Fruit fly (Drosophila melanogaster): ENCODE data around the gene Lcp65Af.

Lcp65Af gene

DNA sequence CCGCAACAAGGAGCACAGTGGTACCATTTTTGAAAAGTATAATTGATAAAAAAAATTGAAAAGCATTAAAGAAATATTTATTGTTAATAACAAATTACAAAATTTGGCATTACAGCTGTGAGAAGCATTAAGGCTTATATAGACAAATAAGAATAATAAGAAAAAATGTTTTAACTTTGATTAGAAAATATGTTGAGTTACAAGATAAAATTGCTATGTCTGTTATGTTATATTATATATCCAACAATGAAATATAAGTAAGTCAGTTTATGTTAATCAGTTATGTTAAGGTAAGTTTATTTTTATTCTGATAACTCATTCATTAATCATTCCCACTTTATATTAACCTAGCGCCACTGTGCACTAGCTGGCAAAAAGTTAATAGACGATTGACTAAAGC lies 23.3 kb upstream of the Lcp65Af start (continued):
- TF ChIP-seq CG15696 (tag; optimal IDR thresholded peaks at IDR 0.05) (peak; percentile 16), CG14710 (tag; optimal IDR thresholded peaks at IDR 0.05) (peak; percentile 58), CG6791 (GFP tag; IDR thresholded peaks at IDR 0.05; ENCODE audit: partially characterized antibody) (no peak), sim (GFP tag; IDR thresholded peaks at IDR 0.05) (no peak), sens (GFP tag) (peak; percentile 55), ATbp (GFP tag; optimal IDR thresholded peaks at IDR 0.05) (no peak), CoRest (tag; optimal IDR thresholded peaks at IDR 0.05) (peak; percentile 26), CG18262 (tag; optimal IDR thresholded peaks at IDR 0.05) (peak; percentile 71), salm (tag; optimal IDR thresholded peaks at IDR 0.05) (no peak), CG7963 (GFP tag; IDR thresholded peaks at IDR 0.05; ENCODE audit: partially characterized antibody) (no peak), Dad (GFP tag; optimal IDR thresholded peaks at IDR 0.05) (no peak), Sox100B (GFP tag; optimal IDR thresholded peaks at IDR 0.05) (peak; percentile 42), CG8924 (tag; optimal IDR thresholded peaks at IDR 0.05) (peak; percentile 35), ara (GFP tag; IDR thresholded peaks at IDR 0.05) (no peak), CG12104 (GFP tag; optimal IDR thresholded peaks at IDR 0.05) (no peak), nmo (GFP tag; optimal IDR thresholded peaks at IDR 0.05) (peak; percentile 31), CG17361 (GFP tag; IDR thresholded peaks at IDR 0.05) (peak; percentile 72; the same call in 2 of the 3 replicates), dmrt99B (tag; optimal IDR thresholded peaks at IDR 0.05) (peak; percentile 36), MBD-R2 (GFP tag; IDR thresholded peaks at IDR 0.05) (no peak), D19A (tag; optimal IDR thresholded peaks at IDR 0.05) (peak; percentile 35), gem (tag; optimal IDR thresholded peaks at IDR 0.05) (peak; percentile 60), hbn (GFP tag; IDR thresholded peaks at IDR 0.05; ENCODE audit: partially characterized antibody) (no peak), al (GFP tag; IDR thresholded peaks at IDR 0.05) (no peak), CG2712 (tag; optimal IDR thresholded peaks at IDR 0.05) (peak; percentile 65), CG4424 (GFP tag; optimal IDR thresholded peaks at IDR 0.05) (peak; percentile 7), Dfd (GFP tag; optimal IDR thresholded peaks at IDR 0.05) (no peak), CG30403 (GFP tag; optimal IDR thresholded peaks at IDR 0.05) (peak; percentile 1), fd96Cb (tag; optimal IDR thresholded peaks at IDR 0.05) (peak; percentile 1), pan (optimal IDR thresholded peaks at IDR 0.05) (no peak), pan (GFP tag; optimal IDR thresholded peaks at IDR 0.05 in 1 of 2, IDR thresholded peaks at IDR 0.05 in 1 of 2) (no peak), seq (GFP tag; IDR thresholded peaks at IDR 0.05) (no peak), CG14050 (GFP tag; IDR thresholded peaks at IDR 0.05) (no peak), Xrp1 (GFP tag; IDR thresholded peaks at IDR 0.05) (peak; percentile 26; the same call in 1 of the 2 replicates), CG9609 (GFP tag; optimal IDR thresholded peaks at IDR 0.05) (no peak), CG31441 (GFP tag; IDR thresholded peaks at IDR 0.05) (peak; percentile 59), repo (GFP tag; optimal IDR thresholded peaks at IDR 0.05) (no peak), CG12391 (tag; optimal IDR thresholded peaks at IDR 0.05) (peak; percentile 47), row (GFP tag; IDR thresholded peaks at IDR 0.05) (0 out of 3 replicates have a peak, but pooled peaks have one; percentile 20), gcm (GFP tag; optimal IDR thresholded peaks at IDR 0.05) (no peak), CG10431 (GFP tag; optimal IDR thresholded peaks at IDR 0.05) (no peak), CG10979 (tag; optimal IDR thresholded peaks at IDR 0.05) (peak; percentile 68), HLH54F (GFP tag; optimal IDR thresholded peaks at IDR 0.05) (no peak), CG11695 (GFP tag; IDR thresholded peaks at IDR 0.05) (no peak), pzg (GFP tag; optimal IDR thresholded peaks at IDR 0.05) (no peak), zfh2 (GFP tag; optimal IDR thresholded peaks at IDR 0.05) (no peak), Dll (GFP tag; IDR thresholded peaks at IDR 0.05; ENCODE audit: partially characterized antibody) (no peak), Opbp (GFP tag; IDR thresholded peaks at IDR 0.05; ENCODE audit: partially characterized antibody) (no peak), grau (tag; optimal IDR thresholded peaks at IDR 0.05) (peak; percentile 23), CG17359 (tag; optimal IDR thresholded peaks at IDR 0.05) (peak; percentile 2), lola (GFP tag; optimal IDR thresholded peaks at IDR 0.05) (peak in 1 of 3 experiments; percentile 62)

Measured in whole organism, embryonic.